Worm (Caenorhabditis elegans) whole organism, young adult: Measurements from ENCODE around the gene C34C12.7.

Source experiments
- K12H6.12 ChIP-seq: fragments of 200-800 bp; sonication (Bioruptor generic); optimal IDR thresholded peaks from 2 replicates; lab custom pipeline; 2018; ENCODE audit warnings: mild to moderate bottlenecking, missing genetic modification characterization, missing compliant biosample characterization
- ama-1 ChIP-seq, 3 experiments: fragments of 150-350 bp in 1 of 3; sonication (generic microtip) in 2 of 3; optimal IDR thresholded peaks; 2 replicates each; lab custom pipeline; 2014 to 2018; ENCODE audit warnings: missing biosample characterization in 2 of 3, missing genetic modification characterization in 2 of 3, missing genetic modification reagents in 2 of 3
- efl-1 ChIP-seq: fragments of 150-350 bp; optimal IDR thresholded peaks from 2 replicates; lab custom pipeline; 2014; ENCODE audit warnings: missing biosample characterization, missing genetic modification reagents, missing genetic modification characterization
- ekl-4 ChIP-seq: fragments of 200-800 bp; sonication (Bioruptor generic); IDR thresholded peaks from 2 replicates; pipeline ENCODE4 v1.3.6; 2022; ENCODE audit warnings: missing genetic modification reagents, missing genetic modification characterization, missing compliant biosample characterization
- gei-17 ChIP-seq: fragments of 200-800 bp; sonication (Bioruptor generic); optimal IDR thresholded peaks from 2 replicates; lab custom pipeline; 2018; ENCODE audit warnings: mild to moderate bottlenecking, missing genetic modification characterization, missing compliant biosample characterization
- hmg-1.2 ChIP-seq: fragments of 200-800 bp; sonication (Bioruptor generic); IDR thresholded peaks from 2 replicates; pipeline ENCODE4 v1.3.6; 2022; ENCODE audit warnings: missing genetic modification reagents, missing genetic modification characterization, missing compliant biosample characterization
- lag-1 ChIP-seq: fragments of 200-800 bp; sonication (Bioruptor generic); IDR thresholded peaks from 2 replicates; pipeline ENCODE4 v1.3.6; 2022; ENCODE audit warnings: missing genetic modification reagents, missing genetic modification characterization, missing compliant biosample characterization
- madf-10 ChIP-seq: sonication (generic microtip); optimal IDR thresholded peaks from 2 replicates; lab custom pipeline; 2016; ENCODE audit warnings: mild to moderate bottlenecking, missing genetic modification characterization, missing compliant biosample characterization
- sea-2 ChIP-seq: fragments of 200-800 bp; sonication (Bioruptor generic); IDR thresholded peaks from 2 replicates; pipeline ENCODE4 v1.3.6; 2022; ENCODE audit warnings: missing genetic modification characterization, missing compliant biosample characterization
- snpc-4 ChIP-seq, 5 experiments: fragments of 150-350 bp in 1 of 5; sonication (generic microtip) in 4 of 5; optimal IDR thresholded peaks; 2 replicates each; lab custom pipeline; 2014 to 2018; ENCODE audit warnings: missing genetic modification characterization in 5 of 5, missing biosample characterization in 3 of 5, antibody characterized with exemption in 2 of 5, mild to moderate bottlenecking in 2 of 5, missing compliant biosample characterization in 2 of 5, missing genotype in 2 of 5, moderate library complexity in 2 of 5, missing genetic modification reagents in 1 of 5
- sptf-2 ChIP-seq: fragments of 200-800 bp; sonication (Bioruptor generic); optimal IDR thresholded peaks from 2 replicates; lab custom pipeline; 2018; ENCODE audit warnings: mild to moderate bottlenecking, missing genetic modification characterization, missing compliant biosample characterization
- unc-62 ChIP-seq: fragments of 150-350 bp; optimal IDR thresholded peaks from 2 replicates; lab custom pipeline; 2014; ENCODE audit warnings: missing biosample characterization, missing genetic modification reagents, missing genetic modification characterization
- ztf-22 ChIP-seq: fragments of 200-800 bp; sonication (Bioruptor generic); optimal IDR thresholded peaks from 2 replicates; lab custom pipeline; 2018; ENCODE audit warnings: mild to moderate bottlenecking, missing genetic modification characterization, moderate library complexity, missing compliant biosample characterization
- ztf-6 ChIP-seq: fragments of 200-800 bp; sonication (Bioruptor generic); IDR thresholded peaks from 2 replicates; pipeline ENCODE4 v1.3.6; 2022; ENCODE audit warnings: missing genetic modification reagents, missing genetic modification characterization, missing compliant biosample characterization

ce11 chrIII:3523363-3523762 lies 35.2 kb upstream of the C34C12.7 start:
- TF ChIP-seq snpc-4 (GFP tag; optimal IDR thresholded peaks at IDR 0.05; lab: Kevin White, UChicago), result no peak
- no peak for TF ChIP-seq snpc-4 (tag; optimal IDR thresholded peaks at IDR 0.05; lab: Kevin White, UChicago)
- no peak for TF ChIP-seq ama-1 (optimal IDR thresholded peaks at IDR 0.05; lab: Kevin White, UChicago)
- TF ChIP-seq ama-1 (GFP tag; optimal IDR thresholded peaks at IDR 0.05; lab: Kevin White, UChicago), result no peak
- no peak for TF ChIP-seq gei-17 (GFP tag; lab: Kevin White, UChicago)
- TF ChIP-seq unc-62, result no peak
- no peak for TF ChIP-seq sea-2
- no peak for TF ChIP-seq efl-1 (GFP tag; lab: Kevin White, UChicago)
- no peak for TF ChIP-seq K12H6.12 (tag; lab: Kevin White, UChicago)
- TF ChIP-seq ekl-4 (GFP tag; lab: Robert Waterston, UW), result no peak
- no peak for TF ChIP-seq ztf-6
- no peak for TF ChIP-seq madf-10 (tag; lab: Kevin White, UChicago)
- no peak for TF ChIP-seq hmg-1.2
- TF ChIP-seq lag-1, result no peak
- TF ChIP-seq sptf-2, result no peak
- TF ChIP-seq ztf-22, result no peak
